Worm (Caenorhabditis elegans): Measurements from ENCODE around the gene srg-1.

The srg-1 gene

DNA sequence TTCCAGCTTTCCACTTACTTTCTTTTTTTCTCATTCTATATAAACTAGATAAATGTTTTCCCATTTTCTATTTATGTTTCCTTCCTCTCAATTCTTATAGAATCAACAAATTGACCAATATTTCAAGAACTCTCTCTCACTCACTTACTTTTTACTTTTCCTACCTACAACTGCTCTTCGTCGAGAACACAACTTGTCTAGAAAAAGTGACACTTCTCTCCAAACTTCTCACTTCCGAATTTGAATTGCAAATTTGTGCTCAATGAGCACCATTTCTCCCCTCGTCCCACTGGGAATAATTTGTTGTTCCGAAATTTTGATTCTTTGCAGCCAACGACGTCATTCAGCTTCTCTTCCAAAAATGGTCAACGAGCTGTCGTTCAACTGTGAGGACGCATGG lies 40.0 kb upstream of the srg-1 start, which contains the start of gene F47D12.3:
TSS of gene F47D12.3 (plus strand) at position 331 of the 400 bp plus-strand sequence.
- no peak for TF ChIP-seq unc-3 (GFP tag; conservative IDR thresholded peaks at IDR 0.05)
- TF ChIP-seq unc-3 (tag; optimal IDR thresholded peaks at IDR 0.05) = no peak
- TF ChIP-seq pha-4 (tag; optimal IDR thresholded peaks at IDR 0.05) = no peak
- TF ChIP-seq pax-1 (tag; optimal IDR thresholded peaks at IDR 0.05) = no peak
- TF ChIP-seq nhr-232 (tag; optimal IDR thresholded peaks at IDR 0.05) = no peak
- TF ChIP-seq hlh-6 (tag; optimal IDR thresholded peaks at IDR 0.05) = no peak
- no peak for TF ChIP-seq ama-1 (optimal IDR thresholded peaks at IDR 0.05)
- TF ChIP-seq hlh-8 (tag; optimal IDR thresholded peaks at IDR 0.05) = no peak
- TF ChIP-seq pqm-1 (tag; optimal IDR thresholded peaks at IDR 0.05) = no peak
- no peak for TF ChIP-seq sox-2 (GFP tag; IDR thresholded peaks at IDR 0.05)

ce11 chrIII:6297599-6297998 lies 39.4 kb upstream of the srg-1 start:
- TF ChIP-seq F13H6.1 (tag; optimal IDR thresholded peaks at IDR 0.05) (no peak), pqm-1 (tag; optimal IDR thresholded peaks at IDR 0.05) (no peak), pag-3 (tag; optimal IDR thresholded peaks at IDR 0.05; ENCODE audit: borderline replicate concordance) (no peak), ceh-31 (tag; optimal IDR thresholded peaks at IDR 0.05) (no peak), sdc-2 (tag; optimal IDR thresholded peaks at IDR 0.05) (no peak), K02D7.2 (tag; optimal IDR thresholded peaks at IDR 0.05) (no peak), ceh-2 (tag; optimal IDR thresholded peaks at IDR 0.05) (no peak), ceh-22 (tag; optimal IDR thresholded peaks at IDR 0.05) (no peak)

ce11 chrIII:6295972-6296700 lies 38.0 kb upstream of the srg-1 start, which contains the start of gene F47D12.7:
Gene F47D12.7 (minus strand): TSS chrIII:6296022.
- TF ChIP-seq K09A11.1 (tag; optimal IDR thresholded peaks at IDR 0.05; ENCODE audit: insufficient read depth) = no peak
- no peak for TF ChIP-seq pros-1 (tag; optimal IDR thresholded peaks at IDR 0.05)
- TF ChIP-seq K02D7.2 (tag; optimal IDR thresholded peaks at IDR 0.05) = no peak
- no peak for TF ChIP-seq ref-2 (tag; optimal IDR thresholded peaks at IDR 0.05)
- no peak for TF ChIP-seq rnt-1 (tag; optimal IDR thresholded peaks at IDR 0.05)
- TF ChIP-seq sox-2 (GFP tag; IDR thresholded peaks at IDR 0.05) = no peak
- TF ChIP-seq unc-42 (tag; optimal IDR thresholded peaks at IDR 0.05) = no peak

ce11 chrIII:6290469-6291182 lies 32.5 kb upstream of the srg-1 start:
- TF ChIP-seq pros-1 (tag; optimal IDR thresholded peaks at IDR 0.05) (no peak), ceh-19 (GFP tag; optimal IDR thresholded peaks at IDR 0.05) (no peak), nfya-1 (tag; optimal IDR thresholded peaks at IDR 0.05) (no peak), K09A11.1 (tag; optimal IDR thresholded peaks at IDR 0.05; ENCODE audit: insufficient read depth) (no peak), nhr-11 (tag; optimal IDR thresholded peaks at IDR 0.05) (no peak), ttx-3 (tag; optimal IDR thresholded peaks at IDR 0.05) (no peak)

- TF ChIP-seq pag-3 (tag; optimal IDR thresholded peaks at IDR 0.05; ENCODE audit: borderline replicate concordance) (no peak), nhr-11 (tag; optimal IDR thresholded peaks at IDR 0.05) (no peak), eyg-1 (tag; optimal IDR thresholded peaks at IDR 0.05) (no peak), hlh-13 (GFP tag; optimal IDR thresholded peaks at IDR 0.05) (no peak), ceh-14 (tag; optimal IDR thresholded peaks at IDR 0.05) (no peak), ceh-2 (tag; optimal IDR thresholded peaks at IDR 0.05) (no peak), F13H6.1 (tag; optimal IDR thresholded peaks at IDR 0.05) (no peak), fkh-10 (GFP tag; optimal IDR thresholded peaks at IDR 0.05) (no peak), T23F11.4 (GFP tag; optimal IDR thresholded peaks at IDR 0.05) (no peak), fkh-6 (tag; optimal IDR thresholded peaks at IDR 0.05) (no peak), ceh-18 (tag; optimal IDR thresholded peaks at IDR 0.05) (no peak), unc-42 (tag; optimal IDR thresholded peaks at IDR 0.05) (no peak), C38D4.7 (GFP tag; optimal IDR thresholded peaks at IDR 0.05) (no peak), ceh-6 (GFP tag; optimal IDR thresholded peaks at IDR 0.05) (no peak), ceh-31 (tag; optimal IDR thresholded peaks at IDR 0.05) (no peak), ceh-22 (tag; optimal IDR thresholded peaks at IDR 0.05) (no peak), pat-9 (tag; optimal IDR thresholded peaks at IDR 0.05) (no peak)
Observed at ce11 chrIII:6289366-6289765, 31.2 kb upstream of the srg-1 start.
